Worm (Caenorhabditis elegans) whole organism, late embryonic: Measurements from ENCODE around the gene C06E2.2.

ENCODE experiments used
- C38D4.7 ChIP-seq: fragments of 200-800 bp; sonication (Bioruptor generic); optimal IDR thresholded peaks from 2 replicates; lab custom pipeline; 2018; ENCODE audit warnings: mild to moderate bottlenecking, missing genetic modification characterization, moderate library complexity, missing compliant biosample characterization
- K02D7.2 ChIP-seq: sonication (generic microtip); optimal IDR thresholded peaks from 2 replicates; lab custom pipeline; 2017; ENCODE audit warnings: mild to moderate bottlenecking, missing genetic modification characterization, missing compliant biosample characterization
- T23F11.4 ChIP-seq: fragments of 200-800 bp; sonication (Bioruptor generic); optimal IDR thresholded peaks from 2 replicates; lab custom pipeline; 2018; ENCODE audit warnings: mild to moderate bottlenecking, missing genetic modification characterization, missing compliant biosample characterization
- Y22D7AL.16 ChIP-seq: sonication (generic microtip); optimal IDR thresholded peaks from 2 replicates; lab custom pipeline; 2016; ENCODE audit warnings: missing genetic modification characterization, missing compliant biosample characterization
- ama-1 ChIP-seq: fragments of 150-350 bp; optimal IDR thresholded peaks from 2 replicates; lab custom pipeline; 2014
- ceh-14 ChIP-seq: sonication (generic microtip); optimal IDR thresholded peaks from 2 replicates; lab custom pipeline; 2016; ENCODE audit warnings: missing genotype, missing genetic modification characterization, missing compliant biosample characterization
- ceh-19 ChIP-seq: fragments of 200-800 bp; sonication (Bioruptor generic); optimal IDR thresholded peaks from 2 replicates; lab custom pipeline; 2018; ENCODE audit warnings: mild to moderate bottlenecking, missing genetic modification characterization, missing compliant biosample characterization
- ceh-2 ChIP-seq: sonication (generic microtip); optimal IDR thresholded peaks from 2 replicates; lab custom pipeline; 2016; ENCODE audit warnings: missing genotype, missing genetic modification characterization, missing compliant biosample characterization
- ceh-22 ChIP-seq: sonication (generic microtip); optimal IDR thresholded peaks from 2 replicates; lab custom pipeline; 2017; ENCODE audit warnings: missing biosample characterization, missing genetic modification characterization
- ceh-30 ChIP-seq: fragments of 150-350 bp; optimal IDR thresholded peaks from 2 replicates; lab custom pipeline; 2014; ENCODE audit warnings: missing biosample characterization, missing genetic modification characterization
- ceh-31 ChIP-seq: sonication (generic microtip); optimal IDR thresholded peaks from 2 replicates; lab custom pipeline; 2016; ENCODE audit warnings: missing genetic modification characterization, missing compliant biosample characterization
- ceh-34 ChIP-seq: sonication (generic microtip); optimal IDR thresholded peaks from 2 replicates; lab custom pipeline; 2016; ENCODE audit warnings: mild to moderate bottlenecking, missing genetic modification characterization, missing compliant biosample characterization
- ceh-48 ChIP-seq: sonication (generic microtip); optimal IDR thresholded peaks from 2 replicates; lab custom pipeline; 2016; ENCODE audit warnings: missing genetic modification characterization, inconsistent platforms, missing compliant biosample characterization
- ceh-9 ChIP-seq: sonication (generic microtip); optimal IDR thresholded peaks from 2 replicates; lab custom pipeline; 2016; ENCODE audit warnings: mild to moderate bottlenecking, missing genetic modification characterization, inconsistent platforms, missing compliant biosample characterization
- che-1 ChIP-seq: sonication (generic microtip); optimal IDR thresholded peaks from 2 replicates; lab custom pipeline; 2016; ENCODE audit warnings: mild to moderate bottlenecking, missing genetic modification characterization, missing compliant biosample characterization
- dve-1 ChIP-seq: sonication (generic microtip); optimal IDR thresholded peaks from 2 replicates; lab custom pipeline; 2017; ENCODE audit warnings: antibody characterized with exemption, mild to moderate bottlenecking, missing genetic modification characterization, missing compliant biosample characterization
- elt-2 ChIP-seq: sonication (generic microtip); optimal IDR thresholded peaks from 2 replicates; lab custom pipeline; 2016; ENCODE audit warnings: missing genetic modification reagents, missing genetic modification characterization, missing compliant biosample characterization
- elt-4 ChIP-seq: sonication (generic microtip); optimal IDR thresholded peaks from 2 replicates; lab custom pipeline; 2016; ENCODE audit warnings: missing genetic modification characterization, missing compliant biosample characterization
- ets-4 ChIP-seq: sonication (generic microtip); optimal IDR thresholded peaks from 2 replicates; lab custom pipeline; 2016; ENCODE audit warnings: missing genetic modification characterization, missing compliant biosample characterization
- eyg-1 ChIP-seq: sonication (generic microtip); optimal IDR thresholded peaks from 2 replicates; lab custom pipeline; 2016; ENCODE audit warnings: missing genotype, missing genetic modification characterization, missing compliant biosample characterization
- hlh-15 ChIP-seq: sonication (generic microtip); optimal IDR thresholded peaks from 2 replicates; lab custom pipeline; 2016; ENCODE audit warnings: missing genetic modification characterization, missing compliant biosample characterization
- lim-6 ChIP-seq: sonication (generic microtip); optimal IDR thresholded peaks from 2 replicates; lab custom pipeline; 2016; ENCODE audit warnings: missing genetic modification characterization, missing compliant biosample characterization
- lin-11 ChIP-seq: fragments of 200-800 bp; sonication (Bioruptor generic); optimal IDR thresholded peaks from 2 replicates; lab custom pipeline; 2018; ENCODE audit warnings: mild to moderate bottlenecking, missing genetic modification characterization, missing compliant biosample characterization
- madf-2 ChIP-seq: sonication (generic microtip); optimal IDR thresholded peaks from 2 replicates; lab custom pipeline; 2017; ENCODE audit warnings: missing genetic modification characterization, missing compliant biosample characterization
- nfya-1 ChIP-seq: sonication (generic microtip); optimal IDR thresholded peaks from 2 replicates; lab custom pipeline; 2017; ENCODE audit warnings: missing genetic modification characterization, mild to moderate bottlenecking, missing compliant biosample characterization, antibody characterized with exemption, moderate library complexity
- nhr-11 ChIP-seq: fragments of 150-350 bp; optimal IDR thresholded peaks from 2 replicates; lab custom pipeline; 2014; ENCODE audit warnings: missing biosample characterization, missing genetic modification characterization
- pag-3 ChIP-seq: sonication (generic microtip); optimal IDR thresholded peaks from 2 replicates; lab custom pipeline; 2016; ENCODE audit warnings: missing compliant biosample characterization, missing genetic modification characterization, borderline replicate concordance
- pat-9 ChIP-seq: fragments of 200-800 bp; sonication (Bioruptor generic); optimal IDR thresholded peaks from 2 replicates; lab custom pipeline; 2018; ENCODE audit warnings: mild to moderate bottlenecking, missing genetic modification characterization, moderate library complexity, missing compliant biosample characterization
- pros-1 ChIP-seq: fragments of 150-350 bp; optimal IDR thresholded peaks from 2 replicates; lab custom pipeline; 2014; ENCODE audit warnings: missing biosample characterization, missing genetic modification reagents, missing genetic modification characterization
- ref-2 ChIP-seq: sonication (generic microtip); optimal IDR thresholded peaks from 2 replicates; lab custom pipeline; 2016; ENCODE audit warnings: missing genetic modification characterization, missing compliant biosample characterization
- rnt-1 ChIP-seq: sonication (generic microtip); optimal IDR thresholded peaks from 2 replicates; lab custom pipeline; 2016; ENCODE audit warnings: missing genetic modification characterization, missing compliant biosample characterization
- sdc-2 ChIP-seq: sonication (generic microtip); optimal IDR thresholded peaks from 2 replicates; lab custom pipeline; 2016; ENCODE audit warnings: missing genotype, missing genetic modification characterization, missing compliant biosample characterization
- sox-4 ChIP-seq: sonication (generic microtip); optimal IDR thresholded peaks from 2 replicates; lab custom pipeline; 2017; ENCODE audit warnings: mild to moderate bottlenecking, missing genetic modification characterization, inconsistent platforms, missing compliant biosample characterization
- syd-9 ChIP-seq: sonication (generic microtip); optimal IDR thresholded peaks from 2 replicates; lab custom pipeline; 2016; ENCODE audit warnings: mild to moderate bottlenecking, missing genetic modification characterization, moderate library complexity, missing compliant biosample characterization
- tbx-2 ChIP-seq: sonication (generic microtip); optimal IDR thresholded peaks from 2 replicates; lab custom pipeline; 2016; ENCODE audit warnings: missing genetic modification characterization, missing compliant biosample characterization
- tbx-7 ChIP-seq: sonication (generic microtip); optimal IDR thresholded peaks from 2 replicates; lab custom pipeline; 2016; ENCODE audit warnings: missing genotype, missing genetic modification characterization, missing compliant biosample characterization
- ttx-3 ChIP-seq: sonication (generic microtip); optimal IDR thresholded peaks from 2 replicates; lab custom pipeline; 2016; ENCODE audit warnings: missing genetic modification reagents, missing genetic modification characterization, missing compliant biosample characterization
- unc-3 ChIP-seq, 2 experiments: fragments of 200-800 bp in 1 of 2; sonication (Bioruptor generic) in 1 of 2; sonication (generic microtip) in 1 of 2; conservative IDR thresholded peaks in 1 of 2; optimal IDR thresholded peaks in 1 of 2; 2 replicates each; pipeline versions ENCODE4 v1.3.6 to Lab custom; 2016 to 2022; ENCODE audit warnings: missing compliant biosample characterization in 2 of 2, missing genetic modification characterization in 2 of 2, missing genetic modification reagents in 1 of 2
- unc-86 ChIP-seq: sonication (generic microtip); optimal IDR thresholded peaks from 2 replicates; lab custom pipeline; 2016; ENCODE audit warnings: missing genetic modification characterization, missing compliant biosample characterization
- zip-5 ChIP-seq: sonication (generic microtip); optimal IDR thresholded peaks from 2 replicates; lab custom pipeline; 2016; ENCODE audit warnings: missing genetic modification characterization, missing compliant biosample characterization
- ztf-16 ChIP-seq: sonication (generic microtip); optimal IDR thresholded peaks from 2 replicates; lab custom pipeline; 2017; ENCODE audit warnings: missing genetic modification characterization, missing compliant biosample characterization

C06E2.2 gene

ce11 chrX:8835887-8836348 is 43.5 kb upstream of the C06E2.2 start, which contains the start of gene C28G1.2 (continued):
- peak; percentile 87 for TF ChIP-seq ceh-9 (tag; lab: Kevin White, UChicago)
- peak; percentile 93 for TF ChIP-seq che-1 (tag; lab: Kevin White, UChicago)
- TF ChIP-seq unc-86: peak; percentile 94
- TF ChIP-seq ceh-30: peak; percentile 88
- TF ChIP-seq tbx-2: peak; percentile 95
- peak; percentile 96 for TF ChIP-seq syd-9 (tag; lab: Kevin White, UChicago)
- peak; percentile 93 for TF ChIP-seq pat-9
- peak; percentile 96 for TF ChIP-seq T23F11.4 (GFP tag; lab: Kevin White, UChicago)
- TF ChIP-seq sox-4: peak; percentile 94
- TF ChIP-seq K02D7.2 (tag; lab: Kevin White, UChicago): peak; percentile 94
- peak; percentile 86 for TF ChIP-seq pag-3 (tag; lab: Kevin White, UChicago)
- peak; percentile 89 for TF ChIP-seq dve-1 (tag; lab: Kevin White, UChicago)
- peak; percentile 97 for TF ChIP-seq ceh-34
- peak; percentile 95 for TF ChIP-seq ttx-3
- TF ChIP-seq sdc-2 (tag; lab: Kevin White, UChicago): peak; percentile 93
- peak; percentile 93 for TF ChIP-seq ceh-31 (tag; lab: Kevin White, UChicago)
- TF ChIP-seq nfya-1: peak; percentile 89
- TF ChIP-seq elt-2: peak; percentile 96
- TF ChIP-seq lin-11 (tag; lab: Kevin White, UChicago): peak; percentile 91
- peak; percentile 91 for TF ChIP-seq hlh-15 (tag; lab: Kevin White, UChicago)
- TF ChIP-seq ztf-16 (tag; lab: Kevin White, UChicago): peak; percentile 93
- peak; percentile 92 for TF ChIP-seq C38D4.7 (GFP tag; lab: Kevin White, UChicago)
- TF ChIP-seq Y22D7AL.16 (tag; lab: Kevin White, UChicago): peak; percentile 96
- peak; percentile 96 for TF ChIP-seq rnt-1 (tag; lab: Kevin White, UChicago)
- peak; percentile 90 for TF ChIP-seq elt-4
- no peak for TF ChIP-seq ama-1 (lab: Kevin White, UChicago)
- TF ChIP-seq nhr-11 (tag; lab: Kevin White, UChicago): no peak
- peak; percentile 89 for TF ChIP-seq ceh-2 (tag; lab: Kevin White, UChicago)
- TF ChIP-seq tbx-7: peak; percentile 77
- TF ChIP-seq ceh-22 (tag; lab: Kevin White, UChicago): peak; percentile 8
- TF ChIP-seq ceh-14: peak; percentile 92
- peak; percentile 98 for TF ChIP-seq ref-2
- TF ChIP-seq ceh-19 (GFP tag; lab: Kevin White, UChicago): peak; percentile 95
- peak; percentile 89 for TF ChIP-seq ceh-48 (tag; lab: Kevin White, UChicago)
- TF ChIP-seq ets-4 (tag; lab: Kevin White, UChicago): peak; percentile 52
- TF ChIP-seq eyg-1: peak; percentile 95
- TF ChIP-seq unc-3 (GFP tag; conservative IDR thresholded peaks at IDR 0.05; lab: Robert Waterston, UW): peak; percentile 97
- TF ChIP-seq unc-3 (tag; optimal IDR thresholded peaks at IDR 0.05; lab: Kevin White, UChicago): peak; percentile 94
- peak; percentile 75 for TF ChIP-seq pros-1 (tag; lab: Kevin White, UChicago)

DNA sequence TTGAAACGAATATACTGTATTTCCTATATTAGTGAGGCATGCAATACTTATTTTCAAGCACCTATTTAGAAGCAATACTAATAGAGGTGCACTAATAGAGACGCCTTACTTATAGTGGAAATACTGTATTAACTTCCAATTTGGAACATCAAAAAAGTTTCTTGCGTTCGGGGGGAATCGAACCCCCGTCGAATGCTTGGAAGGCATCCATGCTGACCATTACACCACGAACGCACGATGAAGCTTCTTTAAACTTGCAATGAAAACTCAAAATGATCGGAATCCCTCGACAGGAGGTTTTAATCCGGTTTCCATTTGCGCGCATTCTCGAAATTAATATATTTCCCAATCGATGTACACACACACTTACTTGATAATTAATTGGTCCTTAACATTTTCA is 41.3 kb upstream of the C06E2.2 start:
- TF ChIP-seq Y22D7AL.16 (tag; lab: Kevin White, UChicago) (no peak), madf-2 (no peak), ceh-9 (tag; lab: Kevin White, UChicago) (no peak), unc-86 (no peak), che-1 (tag; lab: Kevin White, UChicago) (no peak), pros-1 (tag; lab: Kevin White, UChicago) (no peak), zip-5 (tag; lab: Kevin White, UChicago) (no peak), lim-6 (tag; lab: Kevin White, UChicago) (no peak)
